Worm (Caenorhabditis elegans) whole organism, mixed stage, embryonic: ENCODE data around the gene Y71H2AM.3.

ENCODE experiments used
- ceh-39 ChIP-seq: fragments of 150-350 bp; optimal IDR thresholded peaks from 2 replicates; lab custom pipeline; 2014; ENCODE audit warnings: missing biosample characterization, missing genetic modification characterization
- flh-1 ChIP-seq: fragments of 200-800 bp; sonication (Bioruptor generic); optimal IDR thresholded peaks from 2 replicates; lab custom pipeline; 2018; ENCODE audit warnings: mild to moderate bottlenecking, missing genetic modification characterization, moderate library complexity, missing compliant biosample characterization
- lin-13 ChIP-seq: fragments of 150-350 bp; optimal IDR thresholded peaks from 2 replicates; lab custom pipeline; 2014; ENCODE audit warnings: missing biosample characterization, missing genetic modification characterization
- nhr-76 ChIP-seq: sonication (generic microtip); optimal IDR thresholded peaks from 2 replicates; lab custom pipeline; 2017; ENCODE audit warnings: missing biosample characterization, missing genetic modification characterization
- pha-4 ChIP-seq: fragments of 150-350 bp; optimal IDR thresholded peaks from 2 replicates; lab custom pipeline; 2018; ENCODE audit warnings: missing biosample characterization, missing genetic modification reagents, missing genetic modification characterization
- unc-39 ChIP-seq: fragments of 150-350 bp; optimal IDR thresholded peaks from 2 replicates; lab custom pipeline; 2014; ENCODE audit warnings: missing biosample characterization, missing genetic modification characterization
- unc-62 ChIP-seq: fragments of 150-350 bp; optimal IDR thresholded peaks from 2 replicates; lab custom pipeline; 2014; ENCODE audit warnings: missing biosample characterization, missing genetic modification reagents, missing genetic modification characterization
- ztf-11 ChIP-seq: fragments of 150-350 bp; optimal IDR thresholded peaks from 2 replicates; lab custom pipeline; 2014; ENCODE audit warnings: missing biosample characterization, missing genetic modification characterization

DNA sequence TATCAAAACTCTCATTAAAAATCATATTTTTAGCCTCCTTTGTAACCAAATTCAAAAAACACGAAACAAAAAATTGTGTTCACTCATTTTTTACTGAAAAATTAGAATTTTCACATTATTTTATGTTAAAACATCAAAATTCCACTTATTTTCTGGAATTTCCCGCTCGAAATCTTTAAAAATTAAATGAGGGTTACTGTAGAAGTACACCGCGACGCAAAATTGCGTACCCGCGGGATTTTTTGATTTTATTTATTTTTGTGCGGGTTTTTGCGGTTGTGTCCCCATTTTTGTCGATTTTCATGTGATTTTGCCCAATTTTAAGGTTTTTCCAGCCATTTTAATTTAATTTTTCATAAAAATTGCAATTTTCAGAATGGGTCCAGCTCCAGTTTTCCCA, 53.1 kb downstream of the Y71H2AM.3 start:
- TF ChIP-seq lin-13 (no peak), pha-4 (tag; lab: Kevin White, UChicago) (no peak), flh-1 (GFP tag; lab: Kevin White, UChicago) (no peak), nhr-76 (tag; lab: Kevin White, UChicago) (no peak), unc-39 (tag; lab: Kevin White, UChicago) (no peak), ztf-11 (no peak), ceh-39 (tag; lab: Kevin White, UChicago) (no peak), unc-62 (no peak)
